Worm (Caenorhabditis elegans) whole organism, young adult: ENCODE results near the gene acs-4.

Experiments
- B0019.2 ChIP-seq: fragments of 200-800 bp; sonication (Bioruptor generic); conservative IDR thresholded peaks from 2 replicates; pipeline ENCODE4 v1.3.6; 2022; ENCODE audit warnings: missing genetic modification reagents, missing genetic modification characterization, missing compliant biosample characterization
- C17E4.6 ChIP-seq: fragments of 200-800 bp; sonication (Bioruptor generic); IDR thresholded peaks from 2 replicates; pipeline ENCODE4 v1.3.6; 2022; ENCODE audit warnings: missing genetic modification reagents, missing genetic modification characterization, missing compliant biosample characterization
- F33H1.4 ChIP-seq: fragments of 200-800 bp; sonication (Bioruptor generic); IDR thresholded peaks from 2 replicates; pipeline ENCODE4 v1.3.6; 2022; ENCODE audit warnings: missing genetic modification reagents, missing genetic modification characterization, missing compliant biosample characterization
- F39B2.1 ChIP-seq: fragments of 200-800 bp; sonication (Bioruptor generic); IDR thresholded peaks from 2 replicates; pipeline ENCODE4 v1.3.6; 2022; ENCODE audit warnings: missing genetic modification reagents, missing genetic modification characterization, missing compliant biosample characterization
- F49E8.2 ChIP-seq: sonication (generic microtip); optimal IDR thresholded peaks from 3 replicates; lab custom pipeline; 2017; ENCODE audit warnings: missing genetic modification characterization, mild to moderate bottlenecking, missing compliant biosample characterization, antibody characterized with exemption, moderate library complexity; ENCODE audit not compliant: insufficient read depth
- F55B11.4 ChIP-seq: sonication (generic microtip); optimal IDR thresholded peaks from 2 replicates; lab custom pipeline; 2016; ENCODE audit warnings: missing compliant biosample characterization, missing genetic modification characterization, borderline replicate concordance; ENCODE audit not compliant: insufficient read depth
- F57A8.1 ChIP-seq: fragments of 200-800 bp; sonication (Bioruptor generic); optimal IDR thresholded peaks from 2 replicates; lab custom pipeline; 2018; ENCODE audit warnings: mild to moderate bottlenecking, missing genetic modification characterization, moderate library complexity, missing compliant biosample characterization
- F57C9.4 ChIP-seq: sonication (generic microtip); optimal IDR thresholded peaks from 2 replicates; lab custom pipeline; 2017; ENCODE audit warnings: mild to moderate bottlenecking, missing genetic modification characterization, missing compliant biosample characterization
- K12H6.12 ChIP-seq: fragments of 200-800 bp; sonication (Bioruptor generic); optimal IDR thresholded peaks from 2 replicates; lab custom pipeline; 2018; ENCODE audit warnings: mild to moderate bottlenecking, missing genetic modification characterization, missing compliant biosample characterization
- T26A5.8 ChIP-seq: sonication (generic microtip); optimal IDR thresholded peaks from 2 replicates; lab custom pipeline; 2016; ENCODE audit warnings: missing genetic modification characterization, missing compliant biosample characterization
- Y67H2A.10 ChIP-seq: fragments of 200-800 bp; sonication (Bioruptor generic); conservative IDR thresholded peaks from 2 replicates; pipeline ENCODE4 v1.3.6; 2022; ENCODE audit warnings: missing genetic modification reagents, missing genetic modification characterization, missing compliant biosample characterization
- Y79H2A.3 ChIP-seq: fragments of 200-800 bp; sonication (Bioruptor generic); conservative IDR thresholded peaks from 2 replicates; pipeline ENCODE4 v1.3.6; 2022; ENCODE audit warnings: missing genetic modification reagents, missing genetic modification characterization, missing compliant biosample characterization
- ZK185.1 ChIP-seq: sonication (generic microtip); optimal IDR thresholded peaks from 2 replicates; lab custom pipeline; 2016; ENCODE audit warnings: mild to moderate bottlenecking, missing genetic modification characterization, missing compliant biosample characterization; ENCODE audit not compliant: poor library complexity, severe bottlenecking
- aptf-2 ChIP-seq: fragments of 200-800 bp; sonication (Bioruptor generic); conservative IDR thresholded peaks from 2 replicates; pipeline ENCODE4 v1.3.6; 2022; ENCODE audit warnings: missing genetic modification reagents, missing genetic modification characterization, missing compliant biosample characterization
- attf-5 ChIP-seq: fragments of 200-800 bp; sonication (Bioruptor generic); optimal IDR thresholded peaks from 2 replicates; lab custom pipeline; 2018; ENCODE audit warnings: mild to moderate bottlenecking, missing genetic modification characterization, missing compliant biosample characterization
- bed-1 ChIP-seq: fragments of 200-800 bp; sonication (Bioruptor generic); IDR thresholded peaks from 2 replicates; pipeline ENCODE4 v1.3.6; 2022; ENCODE audit warnings: missing genetic modification reagents, missing genetic modification characterization, missing compliant biosample characterization
- bed-2 ChIP-seq: fragments of 200-800 bp; sonication (Bioruptor generic); IDR thresholded peaks from 2 replicates; pipeline ENCODE4 v1.3.6; 2022; ENCODE audit warnings: missing genetic modification reagents, missing genetic modification characterization, missing compliant biosample characterization
- cebp-2 ChIP-seq: fragments of 200-800 bp; sonication (Bioruptor generic); IDR thresholded peaks from 2 replicates; pipeline ENCODE4 v1.3.6; 2022; ENCODE audit warnings: missing genetic modification characterization, missing compliant biosample characterization
- ceh-40 ChIP-seq: fragments of 200-800 bp; sonication (Bioruptor generic); IDR thresholded peaks from 2 replicates; pipeline ENCODE4 v1.3.6; 2022; ENCODE audit warnings: missing genetic modification characterization, missing compliant biosample characterization
- ceh-58 ChIP-seq: fragments of 200-800 bp; sonication (Bioruptor generic); IDR thresholded peaks from 2 replicates; pipeline ENCODE4 v1.3.6; 2022; ENCODE audit warnings: missing genetic modification characterization, missing compliant biosample characterization
- ceh-79 ChIP-seq: sonication (generic microtip); optimal IDR thresholded peaks from 2 replicates; lab custom pipeline; 2017; ENCODE audit warnings: mild to moderate bottlenecking, missing genetic modification characterization, missing compliant biosample characterization
- ceh-91 ChIP-seq: fragments of 200-800 bp; sonication (Bioruptor generic); IDR thresholded peaks from 2 replicates; pipeline ENCODE4 v1.3.6; 2022; ENCODE audit warnings: missing genetic modification reagents, missing genetic modification characterization, missing compliant biosample characterization
- die-1 ChIP-seq: sonication (generic microtip); optimal IDR thresholded peaks from 2 replicates; lab custom pipeline; 2016; ENCODE audit warnings: missing genotype, mild to moderate bottlenecking, missing genetic modification characterization, missing compliant biosample characterization
- efl-1 ChIP-seq: fragments of 150-350 bp; optimal IDR thresholded peaks from 2 replicates; lab custom pipeline; 2014; ENCODE audit warnings: missing biosample characterization, missing genetic modification reagents, missing genetic modification characterization
- egl-44 ChIP-seq: fragments of 200-800 bp; sonication (Bioruptor generic); IDR thresholded peaks from 2 replicates; pipeline ENCODE4 v1.3.6; 2022; ENCODE audit warnings: missing genetic modification reagents, missing genetic modification characterization, missing compliant biosample characterization
- ekl-4 ChIP-seq: fragments of 200-800 bp; sonication (Bioruptor generic); IDR thresholded peaks from 2 replicates; pipeline ENCODE4 v1.3.6; 2022; ENCODE audit warnings: missing genetic modification reagents, missing genetic modification characterization, missing compliant biosample characterization
- hmg-20 ChIP-seq: fragments of 200-800 bp; sonication (Bioruptor generic); IDR thresholded peaks from 2 replicates; pipeline ENCODE4 v1.3.6; 2022; ENCODE audit warnings: missing genetic modification reagents, missing genetic modification characterization, missing compliant biosample characterization
- lag-1 ChIP-seq: fragments of 200-800 bp; sonication (Bioruptor generic); IDR thresholded peaks from 2 replicates; pipeline ENCODE4 v1.3.6; 2022; ENCODE audit warnings: missing genetic modification reagents, missing genetic modification characterization, missing compliant biosample characterization
- let-526 ChIP-seq: fragments of 200-800 bp; sonication (Bioruptor generic); IDR thresholded peaks from 2 replicates; pipeline ENCODE4 v1.3.6; 2022; ENCODE audit warnings: missing genetic modification reagents, missing genetic modification characterization, missing compliant biosample characterization
- let-607 ChIP-seq, 2 experiments: fragments of 200-800 bp in 1 of 2; sonication (Bioruptor generic) in 1 of 2; sonication (generic microtip) in 1 of 2; optimal IDR thresholded peaks; 2 replicates each; lab custom pipeline; 2016 to 2018; ENCODE audit warnings: mild to moderate bottlenecking in 2 of 2, missing compliant biosample characterization in 2 of 2, missing genetic modification characterization in 2 of 2, moderate library complexity in 2 of 2, missing genotype in 1 of 2
- lin-26 ChIP-seq: fragments of 200-800 bp; sonication (Bioruptor generic); IDR thresholded peaks from 2 replicates; pipeline ENCODE4 v1.3.6; 2022; ENCODE audit warnings: missing genetic modification reagents, missing genetic modification characterization, missing compliant biosample characterization
- lin-35 ChIP-seq, 3 experiments: fragments of 150-350 bp in 2 of 3; sonication (generic microtip) in 1 of 3; optimal IDR thresholded peaks; 2 replicates each; lab custom pipeline; 2014 to 2018; ENCODE audit warnings: missing biosample characterization in 3 of 3, missing genetic modification characterization in 3 of 3, missing genetic modification reagents in 3 of 3
- lin-40 ChIP-seq: sonication (generic microtip); optimal IDR thresholded peaks from 2 replicates; lab custom pipeline; 2016; ENCODE audit warnings: missing genetic modification characterization, mild to moderate bottlenecking, missing compliant biosample characterization, missing genotype, missing genetic modification reagents
- lsy-27 ChIP-seq: sonication (generic microtip); optimal IDR thresholded peaks from 2 replicates; lab custom pipeline; 2017; ENCODE audit warnings: missing genetic modification characterization, mild to moderate bottlenecking, missing compliant biosample characterization, antibody characterized with exemption, missing genotype, borderline replicate concordance; ENCODE audit not compliant: insufficient read depth
- mcd-1 ChIP-seq: fragments of 200-800 bp; sonication (Bioruptor generic); IDR thresholded peaks from 2 replicates; pipeline ENCODE4 v1.3.6; 2022; ENCODE audit warnings: missing genetic modification reagents, missing genetic modification characterization, missing compliant biosample characterization
- nfya-2 ChIP-seq: fragments of 200-800 bp; sonication (Bioruptor generic); IDR thresholded peaks from 2 replicates; pipeline ENCODE4 v1.3.6; 2022; ENCODE audit warnings: missing genetic modification reagents, missing genetic modification characterization, missing compliant biosample characterization
- nhr-27 ChIP-seq: fragments of 200-800 bp; sonication (Bioruptor generic); optimal IDR thresholded peaks from 2 replicates; lab custom pipeline; 2018; ENCODE audit warnings: mild to moderate bottlenecking, missing genetic modification characterization, moderate library complexity, missing compliant biosample characterization
- pbrm-1 ChIP-seq: fragments of 200-800 bp; sonication (Bioruptor generic); IDR thresholded peaks from 2 replicates; pipeline ENCODE4 v1.3.6; 2022; ENCODE audit warnings: missing genetic modification reagents, missing genetic modification characterization, missing compliant biosample characterization
- pha-4 ChIP-seq: fragments of 150-350 bp; sonication (generic microtip); optimal IDR thresholded peaks from 2 replicates; lab custom pipeline; 2014; ENCODE audit warnings: missing biosample characterization, missing genetic modification reagents, missing genetic modification characterization
- repo-1 ChIP-seq: sonication (generic microtip); optimal IDR thresholded peaks from 2 replicates; lab custom pipeline; 2017; ENCODE audit warnings: mild to moderate bottlenecking, missing genetic modification characterization, missing compliant biosample characterization
- sdz-38 ChIP-seq: sonication (generic microtip); optimal IDR thresholded peaks from 2 replicates; lab custom pipeline; 2016; ENCODE audit warnings: missing genotype, missing genetic modification characterization, missing compliant biosample characterization
- snpc-4 ChIP-seq, 5 experiments: fragments of 150-350 bp in 1 of 5; sonication (generic microtip) in 4 of 5; optimal IDR thresholded peaks; 2 replicates each; lab custom pipeline; 2014 to 2018; ENCODE audit warnings: missing genetic modification characterization in 5 of 5, missing biosample characterization in 3 of 5, antibody characterized with exemption in 2 of 5, mild to moderate bottlenecking in 2 of 5, missing compliant biosample characterization in 2 of 5, missing genotype in 2 of 5, moderate library complexity in 2 of 5, missing genetic modification reagents in 1 of 5
- tlf-1 ChIP-seq: fragments of 200-800 bp; sonication (Bioruptor generic); optimal IDR thresholded peaks from 2 replicates; lab custom pipeline; 2018; ENCODE audit warnings: mild to moderate bottlenecking, missing genetic modification characterization, missing compliant biosample characterization
- zfh-2 ChIP-seq: fragments of 200-800 bp; sonication (Bioruptor generic); conservative IDR thresholded peaks from 2 replicates; pipeline ENCODE4 v1.3.6; 2022; ENCODE audit warnings: missing genetic modification reagents, missing genetic modification characterization, missing compliant biosample characterization
- zim-3 ChIP-seq: sonication (generic microtip); optimal IDR thresholded peaks from 2 replicates; lab custom pipeline; 2017; ENCODE audit warnings: mild to moderate bottlenecking, missing genetic modification characterization, moderate library complexity, missing compliant biosample characterization
- ztf-28 ChIP-seq: fragments of 200-800 bp; sonication (Bioruptor generic); IDR thresholded peaks from 2 replicates; pipeline ENCODE4 v1.3.6; 2022; ENCODE audit warnings: missing genetic modification reagents, missing genetic modification characterization, missing compliant biosample characterization
- ztf-6 ChIP-seq: fragments of 200-800 bp; sonication (Bioruptor generic); IDR thresholded peaks from 2 replicates; pipeline ENCODE4 v1.3.6; 2022; ENCODE audit warnings: missing genetic modification reagents, missing genetic modification characterization, missing compliant biosample characterization

The acs-4 gene

DNA sequence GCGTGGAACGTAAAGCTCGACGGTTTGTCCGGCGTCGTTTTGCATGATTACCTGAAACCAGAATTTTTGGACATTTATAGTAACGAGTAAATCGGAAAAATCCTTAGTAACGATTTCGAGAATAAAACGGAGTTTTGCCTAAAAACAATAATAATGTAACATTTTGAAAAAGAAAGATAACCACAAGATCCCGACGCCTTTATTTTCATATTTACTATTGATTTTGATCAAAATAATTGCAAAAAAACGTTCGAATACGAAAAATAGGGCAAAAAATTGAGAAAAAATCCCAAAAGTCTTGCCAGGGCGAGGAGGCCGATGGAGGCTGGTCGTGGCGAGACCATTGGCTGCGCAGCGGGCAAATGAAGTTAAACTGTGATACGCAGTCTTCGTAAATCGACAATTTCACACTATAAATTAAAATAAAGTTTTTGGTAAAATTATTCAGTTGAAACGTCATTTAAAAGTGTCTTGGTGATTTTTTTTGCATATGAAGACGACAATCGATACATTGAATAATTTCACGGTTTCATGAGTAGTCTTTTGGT lies 22.0 kb downstream of the acs-4 start, which contains the start of gene rps-21:
Gene rps-21 (minus strand): TSS at position 51 of the 548 bp plus-strand sequence.
- TF ChIP-seq lin-35 (GFP tag; optimal IDR thresholded peaks at IDR 0.05; lab: Kevin White, UChicago) (peak in 1 of 3 experiments; percentile 74), F57A8.1 (GFP tag; lab: Kevin White, UChicago) (no peak), let-607 (tag; optimal IDR thresholded peaks at IDR 0.05; lab: Kevin White, UChicago) (no peak), C17E4.6 (GFP tag; lab: Robert Waterston, UW) (no peak), T26A5.8 (no peak), nhr-27 (tag; lab: Kevin White, UChicago) (no peak), pbrm-1 (peak; percentile 77), sdz-38 (no peak), lin-40 (tag; lab: Kevin White, UChicago) (peak; percentile 49), ekl-4 (GFP tag; lab: Robert Waterston, UW) (0 out of 2 replicates have a peak, but pooled peaks have one; percentile 23), snpc-4 (GFP tag; optimal IDR thresholded peaks at IDR 0.05; lab: Kevin White, UChicago) (peak; percentile 18), snpc-4 (tag; optimal IDR thresholded peaks at IDR 0.05; lab: Kevin White, UChicago) (peak; percentile 23 to 56 (median 42)), ztf-28 (GFP tag; lab: Robert Waterston, UW) (no peak), egl-44 (GFP tag; lab: Robert Waterston, UW) (no peak), bed-2 (GFP tag; lab: Robert Waterston, UW) (no peak), lag-1 (GFP tag; lab: Robert Waterston, UW) (no peak), ceh-79 (tag; lab: Kevin White, UChicago) (no peak), bed-1 (no peak), hmg-20 (no peak), tlf-1 (GFP tag; lab: Kevin White, UChicago) (no peak), repo-1 (tag; lab: Kevin White, UChicago) (no peak), lin-26 (no peak), aptf-2 (GFP tag; lab: Robert Waterston, UW) (no peak), ceh-40 (GFP tag; lab: Robert Waterston, UW) (no peak), nfya-2 (GFP tag; lab: Robert Waterston, UW) (no peak), Y79H2A.3 (GFP tag; lab: Robert Waterston, UW) (no peak), F33H1.4 (peak; percentile 94), ZK185.1 (no peak), F49E8.2 (no peak), B0019.2 (0 out of 2 replicates have a peak, but pooled peaks have one; percentile 47), ztf-6 (GFP tag; lab: Robert Waterston, UW) (no peak), efl-1 (GFP tag; lab: Kevin White, UChicago) (peak; percentile 42), pha-4 (no peak), Y67H2A.10 (GFP tag; lab: Robert Waterston, UW) (no peak), mcd-1 (GFP tag; lab: Robert Waterston, UW) (peak; percentile 77), K12H6.12 (tag; lab: Kevin White, UChicago) (peak; percentile 21), let-526 (GFP tag; lab: Robert Waterston, UW) (no peak), lsy-27 (tag; lab: Kevin White, UChicago) (no peak), ceh-58 (GFP tag; lab: Robert Waterston, UW) (no peak), zfh-2 (no peak), die-1 (tag; lab: Kevin White, UChicago) (no peak), F39B2.1 (no peak), cebp-2 (GFP tag; lab: Robert Waterston, UW) (no peak), F57C9.4 (tag; lab: Kevin White, UChicago) (no peak), attf-5 (GFP tag; lab: Kevin White, UChicago) (peak; percentile 62), F55B11.4 (tag; lab: Kevin White, UChicago) (no peak), zim-3 (tag; lab: Kevin White, UChicago) (no peak), ceh-91 (GFP tag; lab: Robert Waterston, UW) (peak; percentile 21; the same call in 1 of the 2 replicates)
